Worm (Caenorhabditis elegans): ENCODE data around the gene C14F11.4.

C14F11.4 gene

ce11 chrX:6232998-6233626, at the start of gene C14F11.4:
Gene C14F11.4, minus strand, starts transcription at chrX:6233048.
- TF ChIP-seq T22C8.4 (GFP tag; IDR thresholded peaks at IDR 0.05), result no peak
- no peak for TF ChIP-seq flt-1 (GFP tag; IDR thresholded peaks at IDR 0.05)
- TF ChIP-seq ref-1 (GFP tag; conservative IDR thresholded peaks at IDR 0.05), result no peak
- TF ChIP-seq klf-2 (GFP tag; conservative IDR thresholded peaks at IDR 0.05), result no peak
- TF ChIP-seq ztf-23 (GFP tag; IDR thresholded peaks at IDR 0.05), result no peak
- TF ChIP-seq cog-1 (tag; optimal IDR thresholded peaks at IDR 0.05), result no peak
- no peak for TF ChIP-seq ztf-29 (GFP tag; IDR thresholded peaks at IDR 0.05)
- TF ChIP-seq med-1 (GFP tag; optimal IDR thresholded peaks at IDR 0.05; ENCODE audit: insufficient read depth), result no peak
- TF ChIP-seq tab-1 (GFP tag; IDR thresholded peaks at IDR 0.05), result no peak

ce11 chrX:6280998-6281397, 48.1 kb upstream of the C14F11.4 start:
- TF ChIP-seq ref-1 (GFP tag; conservative IDR thresholded peaks at IDR 0.05), result no peak
- TF ChIP-seq klf-2 (GFP tag; conservative IDR thresholded peaks at IDR 0.05), result no peak
- TF ChIP-seq ztf-23 (GFP tag; IDR thresholded peaks at IDR 0.05), result no peak
- no peak for TF ChIP-seq cog-1 (tag; optimal IDR thresholded peaks at IDR 0.05)

- TF ChIP-seq flt-1 (GFP tag; IDR thresholded peaks at IDR 0.05) (no peak), T22C8.4 (GFP tag; IDR thresholded peaks at IDR 0.05) (no peak), tab-1 (GFP tag; IDR thresholded peaks at IDR 0.05) (no peak), cog-1 (tag; optimal IDR thresholded peaks at IDR 0.05) (no peak), ztf-23 (GFP tag; IDR thresholded peaks at IDR 0.05) (no peak), med-1 (GFP tag; optimal IDR thresholded peaks at IDR 0.05; ENCODE audit: insufficient read depth) (no peak), ztf-29 (GFP tag; IDR thresholded peaks at IDR 0.05) (no peak)
These were observed 46.8 kb upstream of the C14F11.4 start, which contains the start of gene col-166 for ce11 chrX:6279625-6280024. Gene col-166, plus strand, starts transcription at chrX:6280016.

- TF ChIP-seq T22C8.4 (GFP tag; IDR thresholded peaks at IDR 0.05), result no peak
- no peak for TF ChIP-seq med-1 (GFP tag; optimal IDR thresholded peaks at IDR 0.05; ENCODE audit: insufficient read depth)
- no peak for TF ChIP-seq ref-1 (GFP tag; conservative IDR thresholded peaks at IDR 0.05)
- TF ChIP-seq klf-2 (GFP tag; conservative IDR thresholded peaks at IDR 0.05), result no peak
- no peak for TF ChIP-seq ztf-23 (GFP tag; IDR thresholded peaks at IDR 0.05)
- TF ChIP-seq ztf-29 (GFP tag; IDR thresholded peaks at IDR 0.05), result no peak
- no peak for TF ChIP-seq tab-1 (GFP tag; IDR thresholded peaks at IDR 0.05)
- no peak for TF ChIP-seq flt-1 (GFP tag; IDR thresholded peaks at IDR 0.05)
- no peak for TF ChIP-seq cog-1 (tag; optimal IDR thresholded peaks at IDR 0.05)
These were observed 45.4 kb upstream of the C14F11.4 start for ce11 chrX:6278296-6278695.

ce11 chrX:6277252-6277651, 44.4 kb upstream of the C14F11.4 start:
- TF ChIP-seq flt-1 (GFP tag; IDR thresholded peaks at IDR 0.05) (no peak), cog-1 (tag; optimal IDR thresholded peaks at IDR 0.05) (no peak), T22C8.4 (GFP tag; IDR thresholded peaks at IDR 0.05) (no peak), tab-1 (GFP tag; IDR thresholded peaks at IDR 0.05) (no peak), ref-1 (GFP tag; conservative IDR thresholded peaks at IDR 0.05) (no peak), med-1 (GFP tag; optimal IDR thresholded peaks at IDR 0.05; ENCODE audit: insufficient read depth) (no peak), ztf-23 (GFP tag; IDR thresholded peaks at IDR 0.05) (no peak)

- TF ChIP-seq tab-1 (GFP tag; IDR thresholded peaks at IDR 0.05) (no peak), ztf-29 (GFP tag; IDR thresholded peaks at IDR 0.05) (no peak), T22C8.4 (GFP tag; IDR thresholded peaks at IDR 0.05) (no peak), med-1 (GFP tag; optimal IDR thresholded peaks at IDR 0.05; ENCODE audit: insufficient read depth) (no peak)
These were observed 43.9 kb upstream of the C14F11.4 start for ce11 chrX:6276701-6277100.

- TF ChIP-seq flt-1 (GFP tag; IDR thresholded peaks at IDR 0.05), result no peak
- TF ChIP-seq klf-2 (GFP tag; conservative IDR thresholded peaks at IDR 0.05), result no peak
- no peak for TF ChIP-seq med-1 (GFP tag; optimal IDR thresholded peaks at IDR 0.05; ENCODE audit: insufficient read depth)
- no peak for TF ChIP-seq cog-1 (tag; optimal IDR thresholded peaks at IDR 0.05)
- TF ChIP-seq ref-1 (GFP tag; conservative IDR thresholded peaks at IDR 0.05), result no peak
- no peak for TF ChIP-seq T22C8.4 (GFP tag; IDR thresholded peaks at IDR 0.05)
- no peak for TF ChIP-seq tab-1 (GFP tag; IDR thresholded peaks at IDR 0.05)
- no peak for TF ChIP-seq ztf-29 (GFP tag; IDR thresholded peaks at IDR 0.05)
- no peak for TF ChIP-seq ztf-23 (GFP tag; IDR thresholded peaks at IDR 0.05)
These were observed 42.5 kb upstream of the C14F11.4 start for ce11 chrX:6275343-6275742.

ce11 chrX:6274270-6274669, 41.4 kb upstream of the C14F11.4 start:
- no peak for TF ChIP-seq flt-1 (GFP tag; IDR thresholded peaks at IDR 0.05)
- TF ChIP-seq ztf-29 (GFP tag; IDR thresholded peaks at IDR 0.05), result no peak
- TF ChIP-seq ref-1 (GFP tag; conservative IDR thresholded peaks at IDR 0.05), result no peak
- TF ChIP-seq cog-1 (tag; optimal IDR thresholded peaks at IDR 0.05), result no peak
- no peak for TF ChIP-seq med-1 (GFP tag; optimal IDR thresholded peaks at IDR 0.05; ENCODE audit: insufficient read depth)
- no peak for TF ChIP-seq T22C8.4 (GFP tag; IDR thresholded peaks at IDR 0.05)
- no peak for TF ChIP-seq ztf-23 (GFP tag; IDR thresholded peaks at IDR 0.05)
- no peak for TF ChIP-seq tab-1 (GFP tag; IDR thresholded peaks at IDR 0.05)
- no peak for TF ChIP-seq klf-2 (GFP tag; conservative IDR thresholded peaks at IDR 0.05)

ce11 chrX:6273772-6274171, 40.9 kb upstream of the C14F11.4 start:
- TF ChIP-seq flt-1 (GFP tag; IDR thresholded peaks at IDR 0.05) (no peak), ref-1 (GFP tag; conservative IDR thresholded peaks at IDR 0.05) (no peak), ztf-23 (GFP tag; IDR thresholded peaks at IDR 0.05) (no peak), klf-2 (GFP tag; conservative IDR thresholded peaks at IDR 0.05) (no peak), med-1 (GFP tag; optimal IDR thresholded peaks at IDR 0.05; ENCODE audit: insufficient read depth) (no peak), ztf-29 (GFP tag; IDR thresholded peaks at IDR 0.05) (no peak), T22C8.4 (GFP tag; IDR thresholded peaks at IDR 0.05) (no peak), cog-1 (tag; optimal IDR thresholded peaks at IDR 0.05) (no peak), tab-1 (GFP tag; IDR thresholded peaks at IDR 0.05) (no peak)

ce11 chrX:6271718-6272117, 38.9 kb upstream of the C14F11.4 start, which contains the start of gene lro-1:
Gene lro-1, plus strand, starts transcription at chrX:6272089.
- TF ChIP-seq tab-1 (GFP tag; IDR thresholded peaks at IDR 0.05) (no peak), cog-1 (tag; optimal IDR thresholded peaks at IDR 0.05) (no peak), ref-1 (GFP tag; conservative IDR thresholded peaks at IDR 0.05) (no peak), T22C8.4 (GFP tag; IDR thresholded peaks at IDR 0.05) (no peak)

All from whole organism, midembryonic.